Worm (Caenorhabditis elegans): Measurements from ENCODE around the gene aat-7.

ce11 chrII:1372966-1373365 lies 13.7 kb upstream of the aat-7 start:
- no peak for TF ChIP-seq pag-3 (tag; optimal IDR thresholded peaks at IDR 0.05; ENCODE audit: borderline replicate concordance)
- no peak for TF ChIP-seq lin-11 (tag; optimal IDR thresholded peaks at IDR 0.05)
- TF ChIP-seq unc-3 (GFP tag; conservative IDR thresholded peaks at IDR 0.05): no peak
- TF ChIP-seq unc-3 (tag; optimal IDR thresholded peaks at IDR 0.05): no peak
- no peak for TF ChIP-seq hlh-30 (tag; optimal IDR thresholded peaks at IDR 0.05; ENCODE audit: insufficient read depth)
- no peak for TF ChIP-seq ceh-9 (tag; optimal IDR thresholded peaks at IDR 0.05)
- TF ChIP-seq fkh-6 (tag; optimal IDR thresholded peaks at IDR 0.05): no peak
- no peak for TF ChIP-seq gmeb-2 (tag; optimal IDR thresholded peaks at IDR 0.05)
- no peak for TF ChIP-seq lim-6 (tag; optimal IDR thresholded peaks at IDR 0.05)
- no peak for TF ChIP-seq ama-1 (optimal IDR thresholded peaks at IDR 0.05)
